Worm (Caenorhabditis elegans) whole organism, early embryonic: ENCODE results near the gene F14D7.1.

ENCODE experiments used
- F13C5.2 ChIP-seq: sonication (generic microtip); optimal IDR thresholded peaks from 2 replicates; lab custom pipeline; 2017; ENCODE audit warnings: mild to moderate bottlenecking, missing genetic modification characterization, inconsistent platforms, missing compliant biosample characterization
- flt-1 ChIP-seq: fragments of 200-800 bp; sonication (Bioruptor generic); IDR thresholded peaks from 2 replicates; pipeline ENCODE4 v1.3.6; 2022; ENCODE audit warnings: missing genetic modification characterization, missing compliant biosample characterization

ce11 chrV:14301076-14301475, 11.8 kb upstream of the F14D7.1 start, which contains the start of gene F14D7.6:
- TF ChIP-seq flt-1 (GFP tag; lab: Robert Waterston, UW) (no peak), F13C5.2 (no peak)
